Worm (Caenorhabditis elegans): ENCODE data around the gene T23F2.2.

Gene T23F2.2

DNA sequence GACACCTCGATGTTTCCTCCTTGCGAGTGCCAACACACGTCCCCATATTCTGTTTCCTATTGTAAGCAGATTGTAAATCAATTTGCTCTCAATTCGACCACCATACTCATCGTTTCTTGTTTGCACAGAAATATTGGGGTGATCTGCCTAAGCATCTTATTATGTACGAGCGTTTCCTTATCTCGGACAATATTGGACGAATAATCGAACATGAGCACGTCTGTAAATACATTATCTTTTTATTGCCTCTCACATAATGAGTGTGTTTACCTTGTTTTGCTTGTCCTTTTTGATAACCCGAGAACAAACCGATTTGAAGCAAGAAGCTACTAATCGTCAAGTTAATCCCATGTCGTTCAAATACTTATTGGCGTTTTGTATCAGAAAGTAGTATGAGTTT, 49.9 kb downstream of the T23F2.2 start:
- TF ChIP-seq eyg-1 (tag; optimal IDR thresholded peaks at IDR 0.05) (no peak), elt-2 (tag; optimal IDR thresholded peaks at IDR 0.05) (peak; percentile 61), pqm-1 (tag; optimal IDR thresholded peaks at IDR 0.05) (no peak), ceh-9 (tag; optimal IDR thresholded peaks at IDR 0.05) (no peak)

DNA sequence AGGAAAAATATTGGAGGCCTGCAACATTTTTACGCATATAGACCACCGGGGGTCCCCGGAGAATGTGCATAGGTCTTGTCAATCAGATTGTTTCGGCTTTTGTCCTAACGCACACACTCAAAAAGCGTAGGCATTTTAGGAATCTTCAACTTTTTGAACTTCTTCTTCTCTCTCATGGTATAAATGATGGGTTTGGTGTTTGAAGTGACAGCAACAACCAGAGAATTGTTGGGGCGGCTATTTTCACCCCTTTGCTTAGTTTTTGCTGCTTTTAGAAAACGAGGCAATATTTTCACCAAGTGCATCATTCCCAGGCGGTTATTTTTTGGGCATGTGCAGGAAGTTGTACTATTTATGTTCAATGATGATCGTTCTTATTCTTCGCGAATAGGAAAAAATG, 53.3 kb downstream of the T23F2.2 start:
- no peak for TF ChIP-seq npax-4 (tag; optimal IDR thresholded peaks at IDR 0.05)
- TF ChIP-seq syd-9 (tag; optimal IDR thresholded peaks at IDR 0.05): no peak
- TF ChIP-seq ceh-22 (tag; optimal IDR thresholded peaks at IDR 0.05): no peak
- TF ChIP-seq pag-3 (tag; optimal IDR thresholded peaks at IDR 0.05; ENCODE audit: borderline replicate concordance): no peak
- TF ChIP-seq ceh-9 (tag; optimal IDR thresholded peaks at IDR 0.05): no peak
- TF ChIP-seq eyg-1 (tag; optimal IDR thresholded peaks at IDR 0.05): no peak
- no peak for TF ChIP-seq ama-1 (optimal IDR thresholded peaks at IDR 0.05)
- TF ChIP-seq nhr-232 (tag; optimal IDR thresholded peaks at IDR 0.05): no peak
- TF ChIP-seq ztf-16 (tag; optimal IDR thresholded peaks at IDR 0.05): no peak
- TF ChIP-seq gmeb-2 (tag; optimal IDR thresholded peaks at IDR 0.05): no peak
- TF ChIP-seq sox-2 (GFP tag; IDR thresholded peaks at IDR 0.05): no peak
- no peak for TF ChIP-seq tbx-2 (tag; optimal IDR thresholded peaks at IDR 0.05)

DNA sequence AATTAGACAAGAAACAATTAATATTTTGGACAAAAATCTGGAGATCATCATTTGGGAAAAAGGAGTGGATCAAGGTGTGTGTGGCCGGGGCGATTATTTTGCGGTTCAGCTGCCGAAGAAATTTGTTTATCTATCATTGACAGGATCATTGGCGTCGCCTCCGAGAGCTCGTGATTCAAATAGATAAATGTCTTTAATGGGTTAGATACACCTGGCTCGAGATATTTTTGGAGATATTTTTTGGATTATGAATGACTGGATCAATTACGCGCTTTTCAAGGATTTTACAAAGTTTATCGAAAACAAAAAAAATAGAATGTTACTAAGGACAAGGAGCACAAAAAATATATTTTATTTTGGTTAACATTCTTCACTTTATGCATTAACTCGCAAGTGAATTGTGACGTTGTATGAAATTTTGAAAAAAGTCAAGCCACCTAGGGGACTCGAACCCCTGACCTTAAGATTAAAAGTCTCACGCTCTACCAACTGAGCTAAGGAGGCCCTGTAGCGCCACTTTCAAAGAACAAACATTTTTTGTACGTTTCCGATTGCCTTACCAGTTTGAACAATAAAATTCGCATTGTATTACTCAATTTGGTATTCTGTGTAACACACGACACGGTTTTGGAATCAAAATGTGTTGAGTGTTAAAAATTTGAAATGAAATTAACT, 54.1 kb downstream of the T23F2.2 start, which contains the start of gene C25F6.6:
Gene C25F6.6, minus strand, starts transcription at position 51 of the 675 bp plus-strand sequence.
- TF ChIP-seq unc-86 (tag; optimal IDR thresholded peaks at IDR 0.05): no peak
- TF ChIP-seq sdc-2 (tag; optimal IDR thresholded peaks at IDR 0.05): no peak
- no peak for TF ChIP-seq ceh-18 (tag; optimal IDR thresholded peaks at IDR 0.05)
- no peak for TF ChIP-seq elt-4 (tag; optimal IDR thresholded peaks at IDR 0.05)
- TF ChIP-seq hlh-6 (tag; optimal IDR thresholded peaks at IDR 0.05): no peak
- no peak for TF ChIP-seq elt-2 (tag; optimal IDR thresholded peaks at IDR 0.05)
- TF ChIP-seq ahr-1 (tag; optimal IDR thresholded peaks at IDR 0.05): no peak
- TF ChIP-seq tbx-2 (tag; optimal IDR thresholded peaks at IDR 0.05): no peak
- no peak for TF ChIP-seq ceh-6 (GFP tag; optimal IDR thresholded peaks at IDR 0.05)
- no peak for TF ChIP-seq ceh-45 (GFP tag; IDR thresholded peaks at IDR 0.05)
- TF ChIP-seq ama-1 (optimal IDR thresholded peaks at IDR 0.05): no peak
- no peak for TF ChIP-seq mec-3 (tag; optimal IDR thresholded peaks at IDR 0.05; ENCODE audit: borderline replicate concordance)
- TF ChIP-seq che-1 (tag; optimal IDR thresholded peaks at IDR 0.05): no peak
- no peak for TF ChIP-seq pag-3 (tag; optimal IDR thresholded peaks at IDR 0.05; ENCODE audit: borderline replicate concordance)

DNA sequence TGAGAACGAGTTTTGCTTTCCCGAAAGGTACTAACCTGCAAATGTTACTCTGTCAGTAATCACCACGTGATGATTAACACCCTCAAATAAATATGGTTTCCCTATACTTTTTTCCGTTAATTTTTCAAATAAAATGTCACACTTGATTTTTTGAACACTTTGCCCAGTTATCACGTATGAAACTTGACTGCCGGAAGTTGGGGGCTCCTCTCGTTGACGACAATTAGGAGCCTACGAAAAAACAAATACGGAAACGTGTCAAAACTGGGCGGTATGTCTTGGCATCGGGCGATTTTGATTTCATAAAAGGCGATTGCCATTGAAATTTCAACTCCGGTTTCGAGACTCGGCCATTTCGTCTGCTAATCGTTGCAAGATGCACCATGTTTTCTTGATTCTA, 57.1 kb downstream of the T23F2.2 start, which contains the start of gene C25F6.8:
Gene C25F6.8, plus strand, starts transcription at position 301 of the 400 bp plus-strand sequence.
- TF ChIP-seq ref-2 (tag; optimal IDR thresholded peaks at IDR 0.05): no peak
- no peak for TF ChIP-seq ets-4 (tag; optimal IDR thresholded peaks at IDR 0.05)
- no peak for TF ChIP-seq fax-1 (tag; optimal IDR thresholded peaks at IDR 0.05)

DNA sequence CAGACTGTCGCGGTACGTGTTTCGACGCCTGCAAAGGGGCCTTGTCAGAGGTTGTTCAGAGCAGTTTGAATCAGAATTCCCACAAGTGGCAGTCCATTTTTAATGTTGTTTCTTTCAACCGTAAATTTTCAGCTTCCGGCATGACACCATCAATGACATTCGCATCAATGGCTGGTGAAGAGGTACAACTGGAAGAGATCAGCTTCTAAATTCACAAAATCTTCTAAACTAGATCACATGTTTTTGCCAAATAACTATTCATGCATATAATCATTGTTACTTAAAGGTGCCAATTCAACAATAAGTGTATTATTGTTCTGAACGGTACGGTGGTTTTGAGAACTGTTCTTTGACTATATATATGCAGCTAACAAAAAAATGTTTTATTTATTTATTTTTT, 57.7 kb downstream of the T23F2.2 start:
- TF ChIP-seq hlh-15 (tag; optimal IDR thresholded peaks at IDR 0.05): no peak
- no peak for TF ChIP-seq npax-4 (tag; optimal IDR thresholded peaks at IDR 0.05)
- TF ChIP-seq C38D4.7 (GFP tag; optimal IDR thresholded peaks at IDR 0.05): no peak
- no peak for TF ChIP-seq pha-4 (tag; optimal IDR thresholded peaks at IDR 0.05)
- no peak for TF ChIP-seq ceh-45 (GFP tag; IDR thresholded peaks at IDR 0.05)
- TF ChIP-seq K02D7.2 (tag; optimal IDR thresholded peaks at IDR 0.05): no peak
- TF ChIP-seq ceh-24 (tag; optimal IDR thresholded peaks at IDR 0.05): no peak
- TF ChIP-seq unc-42 (tag; optimal IDR thresholded peaks at IDR 0.05): no peak
- no peak for TF ChIP-seq pros-1 (tag; optimal IDR thresholded peaks at IDR 0.05)
- TF ChIP-seq ceh-18 (tag; optimal IDR thresholded peaks at IDR 0.05): no peak
- TF ChIP-seq nfya-1 (tag; optimal IDR thresholded peaks at IDR 0.05): no peak
- TF ChIP-seq F13H6.1 (tag; optimal IDR thresholded peaks at IDR 0.05): no peak
- no peak for TF ChIP-seq K09A11.1 (tag; optimal IDR thresholded peaks at IDR 0.05; ENCODE audit: insufficient read depth)
- no peak for TF ChIP-seq fax-1 (tag; optimal IDR thresholded peaks at IDR 0.05)
- TF ChIP-seq ceh-48 (tag; optimal IDR thresholded peaks at IDR 0.05): no peak
- no peak for TF ChIP-seq sox-4 (tag; optimal IDR thresholded peaks at IDR 0.05)
- no peak for TF ChIP-seq dmd-4 (tag; optimal IDR thresholded peaks at IDR 0.05; ENCODE audit: borderline replicate concordance)
- TF ChIP-seq dve-1 (tag; optimal IDR thresholded peaks at IDR 0.05): no peak
- no peak for TF ChIP-seq ceh-9 (tag; optimal IDR thresholded peaks at IDR 0.05)
- TF ChIP-seq ceh-22 (tag; optimal IDR thresholded peaks at IDR 0.05): no peak

Data from whole organism, late embryonic.